Fruit fly (Drosophila melanogaster): ENCODE data around the gene CG15418.

DNA sequence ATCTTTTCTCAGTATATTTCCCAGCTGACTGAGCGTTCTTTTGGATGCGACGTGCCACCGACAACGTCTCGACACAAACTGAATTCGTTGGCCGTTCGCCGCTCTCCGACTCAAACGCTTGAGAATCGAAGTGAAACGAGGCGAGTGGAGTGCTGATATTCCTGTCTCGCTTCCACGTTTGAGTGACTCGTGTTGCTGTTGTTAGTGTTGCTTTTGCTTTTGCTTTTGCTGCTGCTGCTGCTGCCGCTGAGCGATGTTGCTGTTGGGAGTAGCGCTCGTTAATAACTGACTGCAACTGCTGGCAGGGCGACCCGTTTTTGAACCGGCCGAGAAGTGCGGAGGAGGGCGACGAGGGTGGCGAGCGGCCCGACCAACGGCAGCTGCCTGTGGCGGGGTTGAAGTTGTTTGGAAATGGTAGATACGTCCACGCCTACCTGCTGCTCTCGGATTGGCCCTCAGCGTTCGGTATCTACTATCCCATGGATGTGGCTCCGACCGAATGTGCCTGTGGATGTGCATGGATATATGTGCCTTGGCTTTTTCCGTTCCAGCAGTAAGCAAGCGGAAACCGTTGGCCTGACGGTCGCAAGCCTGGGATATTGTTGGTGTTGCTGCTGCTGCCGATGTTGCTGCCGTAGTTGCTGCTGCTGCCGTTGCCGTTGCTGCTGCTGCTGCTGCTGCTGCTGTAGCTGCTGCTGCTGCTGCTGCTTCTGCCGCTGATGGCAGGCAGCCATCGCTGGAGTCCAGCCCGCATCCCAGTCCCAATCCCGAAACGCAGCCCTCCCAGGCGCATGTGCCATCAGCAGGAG is 14.8 kb downstream of the CG15418 start, which contains the start of gene odd:
- TF ChIP-seq usp (GFP tag; optimal IDR thresholded peaks at IDR 0.05), result no peak
- peak; percentile 69 for TF ChIP-seq Dll (optimal IDR thresholded peaks at IDR 0.05)
